Fruit fly (Drosophila melanogaster): Measurements from ENCODE around the gene Zip71B.

Gene Zip71B

DNA sequence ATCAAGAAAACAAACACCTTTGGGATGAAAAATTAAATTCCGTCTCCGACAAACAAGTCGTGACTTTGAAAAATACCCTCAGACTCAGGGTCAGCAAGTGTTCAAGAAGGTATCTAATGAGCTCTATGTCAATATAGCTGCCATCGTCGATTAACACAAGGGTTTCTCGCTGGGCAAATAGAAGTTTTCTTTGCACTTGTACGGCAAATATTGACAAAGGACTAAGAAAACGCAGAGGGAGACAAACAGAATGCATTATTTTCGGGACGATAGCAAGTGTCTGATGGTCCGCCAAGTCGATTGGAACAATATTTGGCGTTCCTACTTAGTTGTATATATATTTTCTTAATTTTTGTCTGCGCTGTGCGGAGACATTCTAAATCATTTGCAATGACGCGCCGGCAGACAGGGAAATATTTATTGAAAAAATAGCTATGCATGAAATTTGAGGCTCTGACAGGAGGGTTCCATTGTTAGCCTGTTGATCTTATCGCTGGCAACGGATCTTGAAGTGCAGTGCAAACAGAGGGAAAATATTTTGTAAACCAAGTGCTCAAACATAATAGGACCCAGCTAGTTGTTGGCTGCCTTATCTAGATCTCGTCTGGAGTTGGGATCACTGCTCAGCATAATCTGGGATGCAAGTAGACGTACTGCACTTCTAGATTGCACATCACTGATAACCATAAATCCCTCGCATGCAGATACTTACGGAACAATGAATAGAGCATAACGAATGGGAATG, 35.6 kb upstream of the Zip71B start (continued):
- no peak for TF ChIP-seq B-H2 (GFP tag; optimal IDR thresholded peaks at IDR 0.05)
- TF ChIP-seq Sox102F (GFP tag; optimal IDR thresholded peaks at IDR 0.05): no peak
- no peak for TF ChIP-seq CG4404 (GFP tag; IDR thresholded peaks at IDR 0.05)
- peak; percentile 62 for TF ChIP-seq CG12104 (GFP tag; optimal IDR thresholded peaks at IDR 0.05)
- peak; percentile 46 for TF ChIP-seq org-1 (GFP tag; optimal IDR thresholded peaks at IDR 0.05)
- no peak for TF ChIP-seq CG9932 (GFP tag; IDR thresholded peaks at IDR 0.05)
- TF ChIP-seq lilli (GFP tag; optimal IDR thresholded peaks at IDR 0.05): no peak
- TF ChIP-seq NFAT (GFP tag; IDR thresholded peaks at IDR 0.05): no peak
- no peak for TF ChIP-seq CG6791 (GFP tag; IDR thresholded peaks at IDR 0.05; ENCODE audit: partially characterized antibody)
- TF ChIP-seq insv (GFP tag; optimal IDR thresholded peaks at IDR 0.05): peak in 1 of 2 experiments; percentile 63
- TF ChIP-seq CG15011 (GFP tag; optimal IDR thresholded peaks at IDR 0.05): peak; percentile 19
- TF ChIP-seq Mad (GFP tag; optimal IDR thresholded peaks at IDR 0.05): peak; percentile 8
- no peak for TF ChIP-seq CG12155 (GFP tag; optimal IDR thresholded peaks at IDR 0.05)
- TF ChIP-seq dmrt99B (tag; optimal IDR thresholded peaks at IDR 0.05): no peak
- peak; percentile 9 for TF ChIP-seq pfk (GFP tag; optimal IDR thresholded peaks at IDR 0.05)
- peak; percentile 25 for TF ChIP-seq CG4820 (GFP tag; optimal IDR thresholded peaks at IDR 0.05)
- TF ChIP-seq NC2β (GFP tag; optimal IDR thresholded peaks at IDR 0.05): peak; percentile 44
- TF ChIP-seq CoRest (tag; optimal IDR thresholded peaks at IDR 0.05): peak; percentile 13
- no peak for TF ChIP-seq crp (GFP tag; optimal IDR thresholded peaks at IDR 0.05)
- no peak for TF ChIP-seq ewg (GFP tag; optimal IDR thresholded peaks at IDR 0.05)
- no peak for TF ChIP-seq HLH3B (GFP tag; IDR thresholded peaks at IDR 0.05)
- TF ChIP-seq CG17568 (GFP tag; optimal IDR thresholded peaks at IDR 0.05): peak; percentile 66
- TF ChIP-seq CG2712 (tag; optimal IDR thresholded peaks at IDR 0.05): peak; percentile 61
- TF ChIP-seq Ets97D (GFP tag; optimal IDR thresholded peaks at IDR 0.05): no peak
- peak; percentile 29 for TF ChIP-seq CG13123 (GFP tag; optimal IDR thresholded peaks at IDR 0.05)
- TF ChIP-seq CG13624 (GFP tag; optimal IDR thresholded peaks at IDR 0.05): no peak
- no peak for TF ChIP-seq bbx (GFP tag; IDR thresholded peaks at IDR 0.05; ENCODE audit: partially characterized antibody)
- TF ChIP-seq stc (GFP tag; IDR thresholded peaks at IDR 0.05): no peak
- TF ChIP-seq CG34422 (GFP tag; IDR thresholded peaks at IDR 0.05): no peak
- TF ChIP-seq bab2 (GFP tag; optimal IDR thresholded peaks at IDR 0.05): no peak
- TF ChIP-seq CG1647 (GFP tag; optimal IDR thresholded peaks at IDR 0.05): no peak
- TF ChIP-seq chif (GFP tag; optimal IDR thresholded peaks at IDR 0.05): peak; percentile 28 to 56
- peak; percentile 27 for TF ChIP-seq Asciz (GFP tag; optimal IDR thresholded peaks at IDR 0.05)
- TF ChIP-seq CG18619 (GFP tag; optimal IDR thresholded peaks at IDR 0.05): peak; percentile 16
- TF ChIP-seq H15 (GFP tag; IDR thresholded peaks at IDR 0.05): no peak
- peak; percentile 70 for TF ChIP-seq Xrp1 (GFP tag; IDR thresholded peaks at IDR 0.05)
- no peak for TF ChIP-seq Dad (GFP tag; optimal IDR thresholded peaks at IDR 0.05)
- no peak for TF ChIP-seq Myb (GFP tag; optimal IDR thresholded peaks at IDR 0.05)
- TF ChIP-seq Antp (GFP tag; optimal IDR thresholded peaks at IDR 0.05): no peak
- peak; percentile 54 for TF ChIP-seq CG1603 (tag; optimal IDR thresholded peaks at IDR 0.05)

DNA sequence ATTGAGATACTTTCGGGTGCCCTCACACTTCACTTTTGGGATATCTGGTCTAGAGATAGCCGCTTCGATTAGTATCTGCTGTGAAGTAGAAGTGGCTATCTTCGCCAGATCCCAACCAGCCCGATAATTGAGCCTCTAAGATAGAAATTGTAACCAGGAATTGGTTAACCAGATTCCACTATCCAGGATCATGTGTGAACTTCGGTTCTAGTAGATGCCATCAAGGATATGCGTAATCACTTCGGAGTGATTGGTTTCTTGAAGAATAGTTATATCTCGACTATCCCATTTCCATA, 35.1 kb upstream of the Zip71B start:
- TF ChIP-seq pfk (GFP tag; optimal IDR thresholded peaks at IDR 0.05) (no peak), Dp (GFP tag; optimal IDR thresholded peaks at IDR 0.05) (no peak), D (optimal IDR thresholded peaks at IDR 0.05) (peak; percentile 23), D (GFP tag; optimal IDR thresholded peaks at IDR 0.05) (no peak), usp (GFP tag; optimal IDR thresholded peaks at IDR 0.05) (no peak), corto (GFP tag; optimal IDR thresholded peaks at IDR 0.05) (no peak), zen (tag; optimal IDR thresholded peaks at IDR 0.05) (no peak), grn (GFP tag; optimal IDR thresholded peaks at IDR 0.05) (peak; percentile 75), luna (GFP tag; optimal IDR thresholded peaks at IDR 0.05) (no peak), CG15479 (GFP tag; optimal IDR thresholded peaks at IDR 0.05) (peak; percentile 94), Ets65A (GFP tag) (peak; percentile 18)
